Worm (Caenorhabditis elegans) whole organism, late embryonic: ENCODE measurements around the gene F23F12.12.

Source experiments
- C08G9.2 ChIP-seq: sonication (generic microtip); optimal IDR thresholded peaks from 2 replicates; lab custom pipeline; 2016; ENCODE audit warnings: mild to moderate bottlenecking, missing genetic modification characterization, moderate library complexity, missing compliant biosample characterization
- C38D4.7 ChIP-seq: fragments of 200-800 bp; sonication (Bioruptor generic); optimal IDR thresholded peaks from 2 replicates; lab custom pipeline; 2018; ENCODE audit warnings: mild to moderate bottlenecking, missing genetic modification characterization, moderate library complexity, missing compliant biosample characterization
- F13H6.1 ChIP-seq: sonication (generic microtip); optimal IDR thresholded peaks from 2 replicates; lab custom pipeline; 2016; ENCODE audit warnings: missing genetic modification characterization, missing compliant biosample characterization
- K09A11.1 ChIP-seq: sonication (generic microtip); optimal IDR thresholded peaks from 2 replicates; lab custom pipeline; 2017; ENCODE audit warnings: antibody characterized with exemption, mild to moderate bottlenecking, missing genetic modification characterization, missing compliant biosample characterization; ENCODE audit not compliant: insufficient read depth
- T23F11.4 ChIP-seq: fragments of 200-800 bp; sonication (Bioruptor generic); optimal IDR thresholded peaks from 2 replicates; lab custom pipeline; 2018; ENCODE audit warnings: mild to moderate bottlenecking, missing genetic modification characterization, missing compliant biosample characterization
- Y22D7AL.16 ChIP-seq: sonication (generic microtip); optimal IDR thresholded peaks from 2 replicates; lab custom pipeline; 2016; ENCODE audit warnings: missing genetic modification characterization, missing compliant biosample characterization
- ahr-1 ChIP-seq: sonication (generic microtip); optimal IDR thresholded peaks from 2 replicates; lab custom pipeline; 2016; ENCODE audit warnings: missing genetic modification characterization, missing compliant biosample characterization
- ceh-14 ChIP-seq: sonication (generic microtip); optimal IDR thresholded peaks from 2 replicates; lab custom pipeline; 2016; ENCODE audit warnings: missing genotype, missing genetic modification characterization, missing compliant biosample characterization
- ceh-18 ChIP-seq: sonication (generic microtip); optimal IDR thresholded peaks from 2 replicates; lab custom pipeline; 2016; ENCODE audit warnings: missing genetic modification characterization, missing compliant biosample characterization
- ceh-30 ChIP-seq: fragments of 150-350 bp; optimal IDR thresholded peaks from 2 replicates; lab custom pipeline; 2014; ENCODE audit warnings: missing biosample characterization, missing genetic modification characterization
- ceh-45 ChIP-seq: fragments of 200-800 bp; sonication (Bioruptor generic); IDR thresholded peaks from 2 replicates; pipeline ENCODE4 v1.3.6; 2022; ENCODE audit warnings: missing genetic modification reagents, missing genetic modification characterization, missing compliant biosample characterization
- ceh-48 ChIP-seq: sonication (generic microtip); optimal IDR thresholded peaks from 2 replicates; lab custom pipeline; 2016; ENCODE audit warnings: missing genetic modification characterization, inconsistent platforms, missing compliant biosample characterization
- ceh-9 ChIP-seq: sonication (generic microtip); optimal IDR thresholded peaks from 2 replicates; lab custom pipeline; 2016; ENCODE audit warnings: mild to moderate bottlenecking, missing genetic modification characterization, inconsistent platforms, missing compliant biosample characterization
- che-1 ChIP-seq: sonication (generic microtip); optimal IDR thresholded peaks from 2 replicates; lab custom pipeline; 2016; ENCODE audit warnings: mild to moderate bottlenecking, missing genetic modification characterization, missing compliant biosample characterization
- elt-2 ChIP-seq: sonication (generic microtip); optimal IDR thresholded peaks from 2 replicates; lab custom pipeline; 2016; ENCODE audit warnings: missing genetic modification reagents, missing genetic modification characterization, missing compliant biosample characterization
- elt-4 ChIP-seq: sonication (generic microtip); optimal IDR thresholded peaks from 2 replicates; lab custom pipeline; 2016; ENCODE audit warnings: missing genetic modification characterization, missing compliant biosample characterization
- ets-4 ChIP-seq: sonication (generic microtip); optimal IDR thresholded peaks from 2 replicates; lab custom pipeline; 2016; ENCODE audit warnings: missing genetic modification characterization, missing compliant biosample characterization
- eyg-1 ChIP-seq: sonication (generic microtip); optimal IDR thresholded peaks from 2 replicates; lab custom pipeline; 2016; ENCODE audit warnings: missing genotype, missing genetic modification characterization, missing compliant biosample characterization
- fax-1 ChIP-seq: sonication (generic microtip); optimal IDR thresholded peaks from 2 replicates; lab custom pipeline; 2016; ENCODE audit warnings: missing genotype, missing genetic modification characterization, missing compliant biosample characterization
- gmeb-2 ChIP-seq: sonication (generic microtip); optimal IDR thresholded peaks from 2 replicates; lab custom pipeline; 2016; ENCODE audit warnings: missing genetic modification characterization, inconsistent platforms, missing compliant biosample characterization
- hlh-13 ChIP-seq: fragments of 200-800 bp; sonication (Bioruptor generic); optimal IDR thresholded peaks from 2 replicates; lab custom pipeline; 2018; ENCODE audit warnings: mild to moderate bottlenecking, missing genetic modification characterization, missing compliant biosample characterization
- hlh-15 ChIP-seq: sonication (generic microtip); optimal IDR thresholded peaks from 2 replicates; lab custom pipeline; 2016; ENCODE audit warnings: missing genetic modification characterization, missing compliant biosample characterization
- hlh-6 ChIP-seq: sonication (generic microtip); optimal IDR thresholded peaks from 2 replicates; lab custom pipeline; 2016; ENCODE audit warnings: missing genotype, missing genetic modification characterization, missing compliant biosample characterization
- lim-6 ChIP-seq: sonication (generic microtip); optimal IDR thresholded peaks from 2 replicates; lab custom pipeline; 2016; ENCODE audit warnings: missing genetic modification characterization, missing compliant biosample characterization
- madf-2 ChIP-seq: sonication (generic microtip); optimal IDR thresholded peaks from 2 replicates; lab custom pipeline; 2017; ENCODE audit warnings: missing genetic modification characterization, missing compliant biosample characterization
- mec-3 ChIP-seq: sonication (generic microtip); optimal IDR thresholded peaks from 2 replicates; lab custom pipeline; 2016; ENCODE audit warnings: borderline replicate concordance, missing genetic modification characterization, missing compliant biosample characterization
- nfya-1 ChIP-seq: sonication (generic microtip); optimal IDR thresholded peaks from 2 replicates; lab custom pipeline; 2017; ENCODE audit warnings: missing genetic modification characterization, mild to moderate bottlenecking, missing compliant biosample characterization, antibody characterized with exemption, moderate library complexity
- nhr-11 ChIP-seq: fragments of 150-350 bp; optimal IDR thresholded peaks from 2 replicates; lab custom pipeline; 2014; ENCODE audit warnings: missing biosample characterization, missing genetic modification characterization
- odd-2 ChIP-seq: sonication (generic microtip); optimal IDR thresholded peaks from 2 replicates; lab custom pipeline; 2017; ENCODE audit warnings: antibody characterized with exemption, mild to moderate bottlenecking, missing genetic modification characterization, missing compliant biosample characterization
- pag-3 ChIP-seq: sonication (generic microtip); optimal IDR thresholded peaks from 2 replicates; lab custom pipeline; 2016; ENCODE audit warnings: missing compliant biosample characterization, missing genetic modification characterization, borderline replicate concordance
- pat-9 ChIP-seq: fragments of 200-800 bp; sonication (Bioruptor generic); optimal IDR thresholded peaks from 2 replicates; lab custom pipeline; 2018; ENCODE audit warnings: mild to moderate bottlenecking, missing genetic modification characterization, moderate library complexity, missing compliant biosample characterization
- pax-1 ChIP-seq: fragments of 150-350 bp; optimal IDR thresholded peaks from 2 replicates; lab custom pipeline; 2014; ENCODE audit warnings: missing biosample characterization, missing genetic modification characterization
- pha-4 ChIP-seq: fragments of 150-350 bp; optimal IDR thresholded peaks from 2 replicates; lab custom pipeline; 2018; ENCODE audit warnings: missing biosample characterization, missing genetic modification reagents, missing genetic modification characterization
- pqm-1 ChIP-seq: sonication (generic microtip); optimal IDR thresholded peaks from 2 replicates; lab custom pipeline; 2016; ENCODE audit warnings: missing genetic modification characterization, missing compliant biosample characterization
- pros-1 ChIP-seq: fragments of 150-350 bp; optimal IDR thresholded peaks from 2 replicates; lab custom pipeline; 2014; ENCODE audit warnings: missing biosample characterization, missing genetic modification reagents, missing genetic modification characterization
- ref-2 ChIP-seq: sonication (generic microtip); optimal IDR thresholded peaks from 2 replicates; lab custom pipeline; 2016; ENCODE audit warnings: missing genetic modification characterization, missing compliant biosample characterization
- syd-9 ChIP-seq: sonication (generic microtip); optimal IDR thresholded peaks from 2 replicates; lab custom pipeline; 2016; ENCODE audit warnings: mild to moderate bottlenecking, missing genetic modification characterization, moderate library complexity, missing compliant biosample characterization
- ttx-3 ChIP-seq: sonication (generic microtip); optimal IDR thresholded peaks from 2 replicates; lab custom pipeline; 2016; ENCODE audit warnings: missing genetic modification reagents, missing genetic modification characterization, missing compliant biosample characterization
- unc-55 ChIP-seq: sonication (generic microtip); optimal IDR thresholded peaks from 2 replicates; lab custom pipeline; 2017; ENCODE audit warnings: missing biosample characterization, missing genetic modification reagents, missing genetic modification characterization
- unc-86 ChIP-seq: sonication (generic microtip); optimal IDR thresholded peaks from 2 replicates; lab custom pipeline; 2016; ENCODE audit warnings: missing genetic modification characterization, missing compliant biosample characterization
- zip-5 ChIP-seq: sonication (generic microtip); optimal IDR thresholded peaks from 2 replicates; lab custom pipeline; 2016; ENCODE audit warnings: missing genetic modification characterization, missing compliant biosample characterization

F23F12.12 gene

DNA sequence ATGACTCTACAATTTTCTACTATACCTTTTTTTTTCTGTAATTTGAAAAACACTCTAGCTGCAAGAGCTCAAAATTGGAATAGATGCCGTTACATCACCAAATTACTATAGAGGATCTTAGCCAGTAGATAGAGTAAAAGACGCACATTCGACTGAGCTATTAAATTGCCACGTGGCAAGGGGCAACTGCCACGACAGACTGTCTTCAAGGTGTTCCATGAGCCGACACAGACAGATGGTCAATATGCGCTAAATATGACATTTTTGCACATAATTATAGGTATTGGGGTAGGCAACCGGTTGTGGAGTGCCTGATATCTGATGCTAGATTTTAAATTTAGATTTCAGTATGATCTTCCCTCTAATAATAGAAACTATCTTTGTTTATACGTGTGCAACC lies 28.5 kb upstream of the F23F12.12 start:
- TF ChIP-seq gmeb-2 (tag; lab: Kevin White, UChicago) (no peak), ahr-1 (tag; lab: Kevin White, UChicago) (no peak), pqm-1 (tag; lab: Kevin White, UChicago) (no peak), F13H6.1 (tag; lab: Kevin White, UChicago) (no peak), hlh-15 (tag; lab: Kevin White, UChicago) (no peak), pag-3 (tag; lab: Kevin White, UChicago) (no peak), zip-5 (tag; lab: Kevin White, UChicago) (no peak)

DNA sequence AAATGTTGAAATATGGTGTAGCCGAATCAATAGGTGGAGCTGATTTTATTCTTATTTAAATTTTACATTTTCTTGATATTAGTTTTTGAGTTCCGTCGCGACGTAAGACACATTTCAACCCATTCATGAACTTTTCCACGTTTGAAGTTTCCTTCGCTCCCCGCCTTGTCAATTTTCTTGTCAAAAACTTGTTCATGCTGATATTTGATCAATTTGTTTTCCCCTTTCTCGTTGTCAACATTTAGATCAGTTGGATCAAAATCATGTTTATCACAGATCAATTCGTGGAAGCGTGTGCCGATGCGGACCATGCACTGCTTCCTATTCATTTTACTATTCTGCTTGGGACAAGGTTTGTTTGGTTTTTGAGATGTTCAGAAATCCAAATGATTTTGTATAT lies 25.0 kb upstream of the F23F12.12 start, which contains the start of gene chtb-2:
Gene chtb-2 (plus strand): TSS at position 301 of the 400 bp plus-strand sequence.
- no peak for TF ChIP-seq syd-9
- TF ChIP-seq ceh-45 (GFP tag; lab: Robert Waterston, UW): no peak
- TF ChIP-seq C08G9.2 (tag; lab: Kevin White, UChicago): no peak
- TF ChIP-seq ceh-14 (tag; lab: Kevin White, UChicago): no peak
- no peak for TF ChIP-seq Y22D7AL.16 (tag; lab: Kevin White, UChicago)
- no peak for TF ChIP-seq unc-86
- no peak for TF ChIP-seq pha-4
- no peak for TF ChIP-seq pax-1 (tag; lab: Kevin White, UChicago)
- TF ChIP-seq pag-3 (tag; lab: Kevin White, UChicago): no peak
- no peak for TF ChIP-seq K09A11.1 (tag; lab: Kevin White, UChicago)
- TF ChIP-seq elt-4: no peak
- no peak for TF ChIP-seq ahr-1 (tag; lab: Kevin White, UChicago)
- no peak for TF ChIP-seq ceh-48

DNA sequence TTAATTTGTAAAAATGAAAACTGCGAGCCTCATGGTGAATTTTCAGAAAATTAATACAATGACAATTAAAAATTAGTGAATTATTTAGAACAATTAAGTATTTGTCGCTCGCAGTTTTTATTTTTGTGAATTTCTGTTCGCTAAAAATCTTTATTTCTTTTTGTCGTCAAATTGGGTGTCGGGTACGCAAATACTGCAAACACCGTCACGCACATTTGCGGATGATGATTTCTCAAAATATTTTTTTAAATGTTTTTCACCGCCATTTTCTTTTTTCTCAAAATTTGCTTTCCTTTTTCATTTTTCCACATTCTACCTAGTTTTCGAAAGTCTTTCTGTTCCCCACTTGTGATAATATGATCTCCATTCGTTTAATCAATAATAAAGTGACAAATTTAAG lies 19.0 kb upstream of the F23F12.12 start:
- TF ChIP-seq unc-55 (GFP tag; lab: Kevin White, UChicago) (peak; percentile 1), ceh-18 (tag; lab: Kevin White, UChicago) (no peak), nfya-1 (tag; lab: Kevin White, UChicago) (peak; percentile 28)

DNA sequence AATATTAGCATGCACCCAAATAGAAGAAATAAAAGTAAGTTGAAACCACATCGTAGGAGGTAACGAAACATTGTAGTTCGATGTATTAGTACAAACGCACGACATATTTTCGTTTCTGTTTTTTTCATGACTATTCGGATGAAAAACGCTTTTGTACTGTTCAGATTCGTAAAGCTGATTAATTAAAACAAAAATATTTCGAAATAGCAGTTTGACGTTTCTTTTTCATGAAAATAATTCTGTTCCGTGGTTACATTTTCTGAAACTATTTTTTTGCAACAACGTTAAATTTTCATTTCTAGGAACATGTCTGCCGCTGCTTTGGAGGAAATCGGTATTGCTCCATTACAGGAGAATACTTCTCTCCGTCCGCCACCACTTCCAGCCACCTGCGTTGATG lies 18.4 kb upstream of the F23F12.12 start, which contains the start of gene rpt-3:
Gene rpt-3 (plus strand): TSS at position 301 of the 400 bp plus-strand sequence.
- no peak for TF ChIP-seq ceh-18 (tag; lab: Kevin White, UChicago)

DNA sequence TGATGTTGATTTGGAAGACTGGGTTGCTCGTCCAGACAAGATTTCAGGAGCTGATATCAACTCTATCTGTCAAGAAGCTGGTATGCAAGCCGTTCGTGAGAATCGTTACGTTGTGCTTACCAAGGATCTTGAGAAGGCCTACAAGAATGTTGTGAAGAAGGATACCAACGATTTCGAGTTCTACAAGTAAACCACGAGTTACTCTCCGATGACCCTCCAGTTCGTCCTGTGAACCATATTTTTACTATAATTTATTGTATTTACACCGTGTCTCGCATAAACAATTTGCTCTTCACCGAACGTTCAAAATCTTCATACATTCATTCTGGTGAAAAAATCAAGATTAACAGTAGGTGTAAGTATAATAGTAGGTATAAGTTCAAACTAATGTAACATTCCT lies 16.9 kb upstream of the F23F12.12 start:
- TF ChIP-seq unc-55 (GFP tag; lab: Kevin White, UChicago) (no peak), C38D4.7 (no peak), madf-2 (no peak), pros-1 (tag; lab: Kevin White, UChicago) (no peak), lim-6 (no peak), pat-9 (no peak), pax-1 (tag; lab: Kevin White, UChicago) (no peak), ets-4 (tag; lab: Kevin White, UChicago) (no peak), T23F11.4 (GFP tag; lab: Kevin White, UChicago) (no peak), hlh-13 (no peak), pha-4 (no peak), che-1 (tag; lab: Kevin White, UChicago) (no peak), ceh-14 (tag; lab: Kevin White, UChicago) (no peak), mec-3 (tag; lab: Kevin White, UChicago) (no peak), nhr-11 (tag; lab: Kevin White, UChicago) (no peak), eyg-1 (no peak)

DNA sequence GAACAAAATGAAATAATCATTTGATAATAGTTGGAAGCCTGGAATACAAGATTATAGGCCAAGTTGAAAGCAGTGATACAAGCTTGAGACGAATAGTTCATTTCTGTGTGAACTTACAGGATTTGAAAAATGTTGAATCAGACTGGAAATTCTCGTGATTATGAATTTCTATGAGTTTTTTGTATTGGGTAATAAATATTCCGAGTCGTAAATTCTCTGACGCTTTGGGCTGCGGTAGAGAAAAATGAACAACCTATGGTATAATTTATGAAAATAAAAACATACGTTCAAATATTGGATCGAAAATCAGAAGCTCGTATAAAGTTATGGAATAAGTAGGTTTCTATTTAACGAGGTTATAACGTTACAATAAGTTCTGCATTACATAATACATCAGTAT lies 15.1 kb upstream of the F23F12.12 start, which contains the start of gene srb-11:
Gene srb-11 (minus strand): TSS at position 101 of the 400 bp plus-strand sequence.
- no peak for TF ChIP-seq odd-2 (tag; lab: Kevin White, UChicago)
- no peak for TF ChIP-seq hlh-13
- no peak for TF ChIP-seq pros-1 (tag; lab: Kevin White, UChicago)
- TF ChIP-seq ceh-30 (tag; lab: Kevin White, UChicago): no peak
- no peak for TF ChIP-seq ref-2 (tag; lab: Kevin White, UChicago)
- TF ChIP-seq ceh-9: no peak
- TF ChIP-seq hlh-6 (tag; lab: Kevin White, UChicago): no peak
- TF ChIP-seq fax-1: no peak
- TF ChIP-seq madf-2: no peak
- no peak for TF ChIP-seq K09A11.1 (tag; lab: Kevin White, UChicago)
- no peak for TF ChIP-seq elt-2 (tag; lab: Kevin White, UChicago)
- no peak for TF ChIP-seq ttx-3 (tag; lab: Kevin White, UChicago)
